Fruit fly (Drosophila melanogaster) S2 (cell line): ENCODE results near the gene cic.
A peak's percentile ranks its signal among the peaks of the same experiment; 100 is the strongest.

ENCODE experiments used
- CG8478 ChIP-seq: fragments of >200 bp; optimal IDR thresholded peaks from 2 replicates; lab custom pipeline; 2018
- CTCF ChIP-seq, 2 experiments: fragments of >200 bp; optimal IDR thresholded peaks; 2 replicates each; lab custom pipeline; 2018

The cic gene

dm6 chr3R:20307487-20307971, 55.0 kb downstream of the cic start, which contains the start of gene CG4362:
Gene CG4362, minus strand, starts transcription at chr3R:20307537.
- TF ChIP-seq CTCF (optimal IDR thresholded peaks at IDR 0.05; lab: Kevin White, UChicago) (no peak), CG8478 (no peak)

- no peak for TF ChIP-seq CTCF (optimal IDR thresholded peaks at IDR 0.05; lab: Kevin White, UChicago)
- no peak for TF ChIP-seq CG8478
Measured at dm6 chr3R:20308972-20309660, 56.5 kb downstream of the cic start, which contains the start of gene Orp8. Gene Orp8, plus strand, starts transcription at chr3R:20309344.

dm6 chr3R:20309661-20310497, 57.3 kb downstream of the cic start:
- no peak for TF ChIP-seq CG8478

- TF ChIP-seq CTCF (optimal IDR thresholded peaks at IDR 0.05; lab: Kevin White, UChicago) = no peak
- no peak for TF ChIP-seq CG8478
Measured at dm6 chr3R:20310498-20310822, 57.9 kb downstream of the cic start.

- TF ChIP-seq CTCF (optimal IDR thresholded peaks at IDR 0.05; lab: Kevin White, UChicago) (no peak), CG8478 (no peak)
Measured at dm6 chr3R:20310905-20311304, 58.3 kb downstream of the cic start.

dm6 chr3R:20311406-20311805, 58.8 kb downstream of the cic start:
- TF ChIP-seq CTCF (optimal IDR thresholded peaks at IDR 0.05; lab: Kevin White, UChicago) (no peak), CG8478 (no peak)

- TF ChIP-seq CTCF (optimal IDR thresholded peaks at IDR 0.05; lab: Kevin White, UChicago) (no peak), CG8478 (no peak)
Measured at dm6 chr3R:20312838-20313237, 60.3 kb downstream of the cic start.

- TF ChIP-seq CG8478 (no peak), CTCF (optimal IDR thresholded peaks at IDR 0.05; lab: Kevin White, UChicago) (no peak)
Measured at dm6 chr3R:20316599-20316998, 64.0 kb downstream of the cic start.

dm6 chr3R:20317402-20318165, 65.0 kb downstream of the cic start:
- TF ChIP-seq CTCF (optimal IDR thresholded peaks at IDR 0.05; lab: Kevin White, UChicago) = no peak
- TF ChIP-seq CG8478 = no peak

dm6 chr3R:20318166-20318690, 65.7 kb downstream of the cic start:
- no peak for TF ChIP-seq CTCF (optimal IDR thresholded peaks at IDR 0.05; lab: Kevin White, UChicago)
- no peak for TF ChIP-seq CG8478

dm6 chr3R:20327572-20328483, 75.3 kb downstream of the cic start, which contains the start of the genes CG4360 and Sirt2:
Gene CG4360, minus strand, starts transcription at chr3R:20328003.
Gene Sirt2, plus strand, starts transcription at chr3R:20328465.
- TF ChIP-seq CG8478 = no peak
- TF ChIP-seq CTCF (optimal IDR thresholded peaks at IDR 0.05; lab: Kevin White, UChicago) = peak in 1 of 2 experiments; percentile 21

- TF ChIP-seq CG8478 (no peak), CTCF (optimal IDR thresholded peaks at IDR 0.05; lab: Kevin White, UChicago) (no peak)
Measured at dm6 chr3R:20332688-20333087, 80.1 kb downstream of the cic start.

- TF ChIP-seq CG8478 = no peak
- TF ChIP-seq CTCF (optimal IDR thresholded peaks at IDR 0.05; lab: Kevin White, UChicago) = no peak
Measured at dm6 chr3R:20338673-20339072, 86.1 kb downstream of the cic start, which contains the start of gene Ir92a. Gene Ir92a, plus strand, starts transcription at chr3R:20338973.

dm6 chr3R:20346903-20347302, 94.3 kb downstream of the cic start:
- TF ChIP-seq CTCF (optimal IDR thresholded peaks at IDR 0.05; lab: Kevin White, UChicago) (peak; percentile 62 to 63), CG8478 (no peak)
